Worm (Caenorhabditis elegans) whole organism, young adult: Measurements from ENCODE around the gene irld-44.

ENCODE experiments used
- B0035.1 ChIP-seq: sonication (generic microtip); optimal IDR thresholded peaks from 2 replicates; lab custom pipeline; 2016; ENCODE audit warnings: missing genetic modification characterization, mild to moderate bottlenecking, missing compliant biosample characterization, missing genotype, missing genetic modification reagents
- D2030.7 ChIP-seq: fragments of 200-800 bp; sonication (Bioruptor generic); IDR thresholded peaks from 2 replicates; pipeline ENCODE4 v1.3.6; 2022; ENCODE audit warnings: missing genetic modification reagents, missing genetic modification characterization, missing compliant biosample characterization
- F10E7.11 ChIP-seq: sonication (generic microtip); optimal IDR thresholded peaks from 2 replicates; lab custom pipeline; 2017; ENCODE audit warnings: mild to moderate bottlenecking, missing genetic modification characterization, moderate library complexity, missing compliant biosample characterization
- F37B4.10 ChIP-seq: fragments of 200-800 bp; sonication (Bioruptor generic); IDR thresholded peaks from 2 replicates; pipeline ENCODE4 v1.3.6; 2022; ENCODE audit warnings: missing genetic modification characterization, missing compliant biosample characterization
- F49E8.2 ChIP-seq: sonication (generic microtip); optimal IDR thresholded peaks from 3 replicates; lab custom pipeline; 2017; ENCODE audit warnings: missing genetic modification characterization, mild to moderate bottlenecking, missing compliant biosample characterization, antibody characterized with exemption, moderate library complexity; ENCODE audit not compliant: insufficient read depth
- F52B5.7 ChIP-seq: sonication (generic microtip); optimal IDR thresholded peaks from 2 replicates; lab custom pipeline; 2016; ENCODE audit warnings: mild to moderate bottlenecking, missing genetic modification characterization, missing compliant biosample characterization
- F57C9.4 ChIP-seq: sonication (generic microtip); optimal IDR thresholded peaks from 2 replicates; lab custom pipeline; 2017; ENCODE audit warnings: mild to moderate bottlenecking, missing genetic modification characterization, missing compliant biosample characterization
- K12H6.12 ChIP-seq: fragments of 200-800 bp; sonication (Bioruptor generic); optimal IDR thresholded peaks from 2 replicates; lab custom pipeline; 2018; ENCODE audit warnings: mild to moderate bottlenecking, missing genetic modification characterization, missing compliant biosample characterization
- Y79H2A.3 ChIP-seq: fragments of 200-800 bp; sonication (Bioruptor generic); conservative IDR thresholded peaks from 2 replicates; pipeline ENCODE4 v1.3.6; 2022; ENCODE audit warnings: missing genetic modification reagents, missing genetic modification characterization, missing compliant biosample characterization
- aptf-3 ChIP-seq: fragments of 200-800 bp; sonication (Bioruptor generic); IDR thresholded peaks from 2 replicates; pipeline ENCODE4 v1.3.6; 2022; ENCODE audit warnings: missing genetic modification characterization, missing compliant biosample characterization
- attf-6 ChIP-seq: fragments of 200-800 bp; sonication (Bioruptor generic); IDR thresholded peaks from 2 replicates; pipeline ENCODE4 v1.3.6; 2022; ENCODE audit warnings: missing genetic modification reagents, missing genetic modification characterization, missing compliant biosample characterization
- bed-1 ChIP-seq: fragments of 200-800 bp; sonication (Bioruptor generic); IDR thresholded peaks from 2 replicates; pipeline ENCODE4 v1.3.6; 2022; ENCODE audit warnings: missing genetic modification reagents, missing genetic modification characterization, missing compliant biosample characterization
- cebp-1 ChIP-seq, 2 experiments: fragments of 200-800 bp in 1 of 2; sonication (Bioruptor generic) in 1 of 2; sonication (generic microtip) in 1 of 2; IDR thresholded peaks in 1 of 2; optimal IDR thresholded peaks in 1 of 2; 2 replicates each; pipeline versions ENCODE4 v1.3.6 to Lab custom; 2017 to 2022; ENCODE audit warnings: missing compliant biosample characterization in 2 of 2, missing genetic modification characterization in 2 of 2, mild to moderate bottlenecking in 1 of 2, missing genetic modification reagents in 1 of 2, moderate library complexity in 1 of 2
- ceh-40 ChIP-seq: fragments of 200-800 bp; sonication (Bioruptor generic); IDR thresholded peaks from 2 replicates; pipeline ENCODE4 v1.3.6; 2022; ENCODE audit warnings: missing genetic modification characterization, missing compliant biosample characterization
- ceh-79 ChIP-seq: sonication (generic microtip); optimal IDR thresholded peaks from 2 replicates; lab custom pipeline; 2017; ENCODE audit warnings: mild to moderate bottlenecking, missing genetic modification characterization, missing compliant biosample characterization
- die-1 ChIP-seq: sonication (generic microtip); optimal IDR thresholded peaks from 2 replicates; lab custom pipeline; 2016; ENCODE audit warnings: missing genotype, mild to moderate bottlenecking, missing genetic modification characterization, missing compliant biosample characterization
- egrh-3 ChIP-seq: fragments of 200-800 bp; sonication (Bioruptor generic); IDR thresholded peaks from 2 replicates; pipeline ENCODE4 v1.3.6; 2022; ENCODE audit warnings: missing genetic modification reagents, missing genetic modification characterization, missing compliant biosample characterization
- him-1 ChIP-seq: sonication (generic microtip); optimal IDR thresholded peaks from 2 replicates; lab custom pipeline; 2016; ENCODE audit warnings: missing genotype, missing genetic modification reagents, missing genetic modification characterization, missing compliant biosample characterization
- hlh-12 ChIP-seq: sonication (generic microtip); optimal IDR thresholded peaks from 2 replicates; lab custom pipeline; 2016; ENCODE audit warnings: missing genetic modification characterization, missing compliant biosample characterization
- hsf-1 ChIP-seq: fragments of 200-800 bp; sonication (Bioruptor generic); IDR thresholded peaks from 2 replicates; pipeline ENCODE4 v1.3.6; 2022; ENCODE audit warnings: missing genetic modification reagents, missing genetic modification characterization, missing compliant biosample characterization
- let-526 ChIP-seq: fragments of 200-800 bp; sonication (Bioruptor generic); IDR thresholded peaks from 2 replicates; pipeline ENCODE4 v1.3.6; 2022; ENCODE audit warnings: missing genetic modification reagents, missing genetic modification characterization, missing compliant biosample characterization
- lin-40 ChIP-seq: sonication (generic microtip); optimal IDR thresholded peaks from 2 replicates; lab custom pipeline; 2016; ENCODE audit warnings: missing genetic modification characterization, mild to moderate bottlenecking, missing compliant biosample characterization, missing genotype, missing genetic modification reagents
- lin-54 ChIP-seq: fragments of 200-800 bp; sonication (Bioruptor generic); optimal IDR thresholded peaks from 2 replicates; lab custom pipeline; 2018; ENCODE audit warnings: mild to moderate bottlenecking, missing genetic modification characterization, missing compliant biosample characterization
- madf-10 ChIP-seq: sonication (generic microtip); optimal IDR thresholded peaks from 2 replicates; lab custom pipeline; 2016; ENCODE audit warnings: mild to moderate bottlenecking, missing genetic modification characterization, missing compliant biosample characterization
- madf-6 ChIP-seq: fragments of 200-800 bp; sonication (Bioruptor generic); IDR thresholded peaks from 2 replicates; pipeline ENCODE4 v1.3.6; 2022; ENCODE audit warnings: missing genetic modification reagents, missing genetic modification characterization, missing compliant biosample characterization
- mcd-1 ChIP-seq: fragments of 200-800 bp; sonication (Bioruptor generic); IDR thresholded peaks from 2 replicates; pipeline ENCODE4 v1.3.6; 2022; ENCODE audit warnings: missing genetic modification reagents, missing genetic modification characterization, missing compliant biosample characterization
- nfya-1 ChIP-seq: sonication (generic microtip); optimal IDR thresholded peaks from 2 replicates; lab custom pipeline; 2017; ENCODE audit warnings: antibody characterized with exemption, missing compliant biosample characterization, missing genetic modification characterization, borderline replicate concordance; ENCODE audit not compliant: insufficient read depth
- nfya-2 ChIP-seq: fragments of 200-800 bp; sonication (Bioruptor generic); IDR thresholded peaks from 2 replicates; pipeline ENCODE4 v1.3.6; 2022; ENCODE audit warnings: missing genetic modification reagents, missing genetic modification characterization, missing compliant biosample characterization
- nhr-120 ChIP-seq: fragments of 200-800 bp; sonication (Bioruptor generic); IDR thresholded peaks from 2 replicates; pipeline ENCODE4 v1.3.6; 2022; ENCODE audit warnings: missing genetic modification characterization, missing compliant biosample characterization
- nhr-179 ChIP-seq: sonication (generic microtip); optimal IDR thresholded peaks from 2 replicates; lab custom pipeline; 2016; ENCODE audit warnings: mild to moderate bottlenecking, missing genetic modification characterization, missing compliant biosample characterization
- nhr-80 ChIP-seq: sonication (generic microtip); optimal IDR thresholded peaks from 2 replicates; lab custom pipeline; 2016; ENCODE audit warnings: missing genetic modification characterization, missing compliant biosample characterization
- rcor-1 ChIP-seq: fragments of 200-800 bp; sonication (Bioruptor generic); IDR thresholded peaks from 2 replicates; pipeline ENCODE4 v1.3.6; 2022; ENCODE audit warnings: missing genetic modification reagents, missing genetic modification characterization, missing compliant biosample characterization
- sdz-38 ChIP-seq: sonication (generic microtip); optimal IDR thresholded peaks from 2 replicates; lab custom pipeline; 2016; ENCODE audit warnings: missing genotype, missing genetic modification characterization, missing compliant biosample characterization
- sea-2 ChIP-seq: fragments of 200-800 bp; sonication (Bioruptor generic); IDR thresholded peaks from 2 replicates; pipeline ENCODE4 v1.3.6; 2022; ENCODE audit warnings: missing genetic modification characterization, missing compliant biosample characterization
- snpc-4 ChIP-seq, 5 experiments: fragments of 150-350 bp in 1 of 5; sonication (generic microtip) in 4 of 5; optimal IDR thresholded peaks; 2 replicates each; lab custom pipeline; 2014 to 2018; ENCODE audit warnings: missing genetic modification characterization in 5 of 5, missing biosample characterization in 3 of 5, antibody characterized with exemption in 2 of 5, mild to moderate bottlenecking in 2 of 5, missing compliant biosample characterization in 2 of 5, missing genotype in 2 of 5, moderate library complexity in 2 of 5, missing genetic modification reagents in 1 of 5
- somi-1 ChIP-seq: fragments of 200-800 bp; sonication (Bioruptor generic); optimal IDR thresholded peaks from 2 replicates; lab custom pipeline; 2018; ENCODE audit warnings: mild to moderate bottlenecking, missing genetic modification characterization, missing compliant biosample characterization
- tlf-1 ChIP-seq: fragments of 200-800 bp; sonication (Bioruptor generic); optimal IDR thresholded peaks from 2 replicates; lab custom pipeline; 2018; ENCODE audit warnings: mild to moderate bottlenecking, missing genetic modification characterization, missing compliant biosample characterization
- unc-130 ChIP-seq: sonication (generic microtip); optimal IDR thresholded peaks from 2 replicates; lab custom pipeline; 2016; ENCODE audit warnings: missing genetic modification reagents, missing genetic modification characterization, missing compliant biosample characterization
- zfh-2 ChIP-seq: fragments of 200-800 bp; sonication (Bioruptor generic); conservative IDR thresholded peaks from 2 replicates; pipeline ENCODE4 v1.3.6; 2022; ENCODE audit warnings: missing genetic modification reagents, missing genetic modification characterization, missing compliant biosample characterization
- ztf-25 ChIP-seq: fragments of 200-800 bp; sonication (Bioruptor generic); IDR thresholded peaks from 2 replicates; pipeline ENCODE4 v1.3.6; 2022; ENCODE audit warnings: missing genetic modification reagents, missing genetic modification characterization, missing compliant biosample characterization
- ztf-3 ChIP-seq: fragments of 200-800 bp; sonication (Bioruptor generic); optimal IDR thresholded peaks from 2 replicates; lab custom pipeline; 2018; ENCODE audit warnings: mild to moderate bottlenecking, missing genetic modification characterization, missing compliant biosample characterization

The irld-44 gene

ce11 chrV:1635859-1636258 lies 15.3 kb upstream of the irld-44 start, which contains the start of gene str-222 (continued):
- TF ChIP-seq let-526 (GFP tag; lab: Robert Waterston, UW), result no peak
- no peak for TF ChIP-seq sea-2 (GFP tag; lab: Robert Waterston, UW)
- no peak for TF ChIP-seq bed-1 (GFP tag; lab: Robert Waterston, UW)

ce11 chrV:1640008-1640407 lies 11.1 kb upstream of the irld-44 start, which contains the start of gene str-221:
Gene str-221 (plus strand): TSS chrV:1640308.
- TF ChIP-seq lin-40, result no peak
- TF ChIP-seq egrh-3, result no peak
- no peak for TF ChIP-seq sdz-38 (tag; lab: Kevin White, UChicago)
- no peak for TF ChIP-seq unc-130 (GFP tag; lab: Kevin White, UChicago)
- no peak for TF ChIP-seq F10E7.11
- no peak for TF ChIP-seq ztf-25 (GFP tag; lab: Robert Waterston, UW)
- TF ChIP-seq D2030.7 (GFP tag; lab: Robert Waterston, UW), result no peak
- TF ChIP-seq F37B4.10, result no peak
- TF ChIP-seq ztf-3 (GFP tag; lab: Kevin White, UChicago), result no peak
- TF ChIP-seq hsf-1 (GFP tag; lab: Robert Waterston, UW), result no peak
- TF ChIP-seq lin-54 (GFP tag; lab: Kevin White, UChicago), result no peak
- TF ChIP-seq bed-1 (GFP tag; lab: Robert Waterston, UW), result no peak
- TF ChIP-seq, all 124 proteins: peak for 0

ce11 chrV:1642199-1642598 lies 8.9 kb upstream of the irld-44 start, which contains the start of gene Y46H3D.1:
Gene Y46H3D.1 (plus strand): TSS chrV:1642499.
- no peak for TF ChIP-seq rcor-1 (GFP tag; lab: Robert Waterston, UW)
- no peak for TF ChIP-seq madf-10

- TF ChIP-seq nfya-2 (GFP tag; lab: Robert Waterston, UW) (0 out of 2 replicates have a peak, but pooled peaks have one; percentile 55), somi-1 (GFP tag; lab: Kevin White, UChicago) (no peak)
Measured at ce11 chrV:1642768-1643167, 8.4 kb upstream of the irld-44 start.

- TF ChIP-seq bed-1 (GFP tag; lab: Robert Waterston, UW) (no peak), die-1 (tag; lab: Kevin White, UChicago) (no peak), F57C9.4 (tag; lab: Kevin White, UChicago) (no peak), aptf-3 (GFP tag; lab: Robert Waterston, UW) (no peak), nhr-179 (tag; lab: Kevin White, UChicago) (no peak), K12H6.12 (no peak), nhr-80 (tag; lab: Kevin White, UChicago) (no peak), let-526 (GFP tag; lab: Robert Waterston, UW) (no peak), attf-6 (no peak), Y79H2A.3 (no peak), F10E7.11 (no peak), nhr-120 (no peak), ceh-79 (tag; lab: Kevin White, UChicago) (no peak), nfya-1 (no peak), F52B5.7 (no peak)
Measured at ce11 chrV:1643886-1644285, 7.3 kb upstream of the irld-44 start, which contains the start of gene alh-2. Gene alh-2 (plus strand): TSS chrV:1644169.

- TF ChIP-seq snpc-4 (GFP tag; optimal IDR thresholded peaks at IDR 0.05; lab: Kevin White, UChicago) (no peak), snpc-4 (tag; optimal IDR thresholded peaks at IDR 0.05; lab: Kevin White, UChicago) (no peak), him-1 (tag; lab: Kevin White, UChicago) (no peak), tlf-1 (GFP tag; lab: Kevin White, UChicago) (no peak), mcd-1 (GFP tag; lab: Robert Waterston, UW) (no peak), B0035.1 (tag; lab: Kevin White, UChicago) (no peak), hlh-12 (no peak), F49E8.2 (tag; lab: Kevin White, UChicago) (no peak), ceh-40 (GFP tag; lab: Robert Waterston, UW) (no peak), zfh-2 (GFP tag; lab: Robert Waterston, UW) (no peak), cebp-1 (GFP tag; IDR thresholded peaks at IDR 0.05; lab: Robert Waterston, UW) (no peak), cebp-1 (tag; optimal IDR thresholded peaks at IDR 0.05; lab: Kevin White, UChicago) (no peak), rcor-1 (GFP tag; lab: Robert Waterston, UW) (no peak), madf-6 (GFP tag; lab: Robert Waterston, UW) (no peak), madf-10 (no peak), F57C9.4 (tag; lab: Kevin White, UChicago) (no peak)
Measured at ce11 chrV:1648000-1648399, 3.1 kb upstream of the irld-44 start, which contains the start of gene irld-45. Gene irld-45 (plus strand): TSS chrV:1648300.
